Worm (Caenorhabditis elegans) whole organism, mixed stage, embryonic: ENCODE results near the gene F35F10.5.

ENCODE experiments used
- bed-3 ChIP-seq: fragments of 200-800 bp; sonication (Bioruptor generic); optimal IDR thresholded peaks from 3 replicates; lab custom pipeline; 2018; ENCODE audit warnings: mild to moderate bottlenecking, missing genetic modification characterization, moderate library complexity, missing compliant biosample characterization
- blmp-1 ChIP-seq: fragments of 150-350 bp; optimal IDR thresholded peaks from 2 replicates; lab custom pipeline; 2014; ENCODE audit warnings: missing biosample characterization, missing genetic modification characterization
- ceh-39 ChIP-seq: fragments of 150-350 bp; optimal IDR thresholded peaks from 2 replicates; lab custom pipeline; 2014; ENCODE audit warnings: missing biosample characterization, missing genetic modification characterization
- ceh-83 ChIP-seq: fragments of 200-800 bp; sonication (Bioruptor generic); optimal IDR thresholded peaks from 2 replicates; lab custom pipeline; 2018; ENCODE audit warnings: mild to moderate bottlenecking, missing genetic modification characterization, missing compliant biosample characterization
- ces-1 ChIP-seq: fragments of 150-350 bp; optimal IDR thresholded peaks from 2 replicates; lab custom pipeline; 2014; ENCODE audit warnings: missing biosample characterization, missing genetic modification reagents, missing genetic modification characterization
- cnd-1 ChIP-seq: fragments of 200-800 bp; sonication (Bioruptor generic); optimal IDR thresholded peaks from 2 replicates; lab custom pipeline; 2018; ENCODE audit warnings: mild to moderate bottlenecking, missing genetic modification characterization, missing compliant biosample characterization
- drap-1 ChIP-seq: fragments of 200-800 bp; sonication (Bioruptor generic); optimal IDR thresholded peaks from 3 replicates; lab custom pipeline; 2018; ENCODE audit warnings: mild to moderate bottlenecking, missing genetic modification characterization, missing compliant biosample characterization
- elt-1 ChIP-seq: sonication (generic microtip); optimal IDR thresholded peaks from 2 replicates; lab custom pipeline; 2017; ENCODE audit warnings: missing genetic modification characterization, mild to moderate bottlenecking, missing compliant biosample characterization, antibody characterized with exemption, moderate library complexity, borderline replicate concordance; ENCODE audit not compliant: insufficient read depth
- elt-3 ChIP-seq: fragments of 150-350 bp; optimal IDR thresholded peaks from 2 replicates; lab custom pipeline; 2014; ENCODE audit warnings: missing biosample characterization, missing genetic modification characterization
- flh-1 ChIP-seq: fragments of 200-800 bp; sonication (Bioruptor generic); optimal IDR thresholded peaks from 2 replicates; lab custom pipeline; 2018; ENCODE audit warnings: mild to moderate bottlenecking, missing genetic modification characterization, moderate library complexity, missing compliant biosample characterization
- ham-2 ChIP-seq: fragments of 200-800 bp; sonication (Bioruptor generic); optimal IDR thresholded peaks from 2 replicates; lab custom pipeline; 2018; ENCODE audit warnings: mild to moderate bottlenecking, missing genetic modification characterization, missing compliant biosample characterization
- lin-13 ChIP-seq: fragments of 150-350 bp; optimal IDR thresholded peaks from 2 replicates; lab custom pipeline; 2014; ENCODE audit warnings: missing biosample characterization, missing genetic modification characterization
- lin-32 ChIP-seq: fragments of 200-800 bp; sonication (Bioruptor generic); optimal IDR thresholded peaks from 2 replicates; lab custom pipeline; 2018; ENCODE audit warnings: mild to moderate bottlenecking, missing genetic modification characterization, missing compliant biosample characterization
- lsy-2 ChIP-seq: fragments of 150-350 bp; optimal IDR thresholded peaks from 2 replicates; lab custom pipeline; 2014; ENCODE audit warnings: missing biosample characterization, missing genetic modification characterization
- mab-5 ChIP-seq: fragments of 150-350 bp; optimal IDR thresholded peaks from 2 replicates; lab custom pipeline; 2014; ENCODE audit warnings: missing biosample characterization, missing genetic modification characterization
- mep-1 ChIP-seq: fragments of 150-350 bp; optimal IDR thresholded peaks from 2 replicates; lab custom pipeline; 2017; ENCODE audit warnings: missing biosample characterization, missing genetic modification reagents, missing genetic modification characterization, inconsistent platforms
- nhr-2 ChIP-seq: fragments of 150-350 bp; optimal IDR thresholded peaks from 2 replicates; lab custom pipeline; 2014; ENCODE audit warnings: missing biosample characterization, missing genetic modification characterization
- nhr-76 ChIP-seq: sonication (generic microtip); optimal IDR thresholded peaks from 2 replicates; lab custom pipeline; 2017; ENCODE audit warnings: missing biosample characterization, missing genetic modification characterization
- snpc-4 ChIP-seq: fragments of 150-350 bp; optimal IDR thresholded peaks from 2 replicates; lab custom pipeline; 2014; ENCODE audit warnings: missing biosample characterization, missing genetic modification characterization
- sptf-1 ChIP-seq: sonication (generic microtip); optimal IDR thresholded peaks from 2 replicates; lab custom pipeline; 2017; ENCODE audit warnings: mild to moderate bottlenecking, missing genetic modification characterization, moderate library complexity, missing compliant biosample characterization
- tbx-8 ChIP-seq: fragments of 200-800 bp; sonication (Bioruptor generic); optimal IDR thresholded peaks from 2 replicates; lab custom pipeline; 2018; ENCODE audit warnings: mild to moderate bottlenecking, missing genetic modification characterization, moderate library complexity, missing compliant biosample characterization
- unc-120 ChIP-seq: sonication (generic microtip); optimal IDR thresholded peaks from 2 replicates; lab custom pipeline; 2017; ENCODE audit warnings: missing genetic modification characterization, missing compliant biosample characterization; ENCODE audit not compliant: poor library complexity, severe bottlenecking
- unc-39 ChIP-seq: fragments of 150-350 bp; optimal IDR thresholded peaks from 2 replicates; lab custom pipeline; 2014; ENCODE audit warnings: missing biosample characterization, missing genetic modification characterization
- unc-62 ChIP-seq: fragments of 150-350 bp; optimal IDR thresholded peaks from 2 replicates; lab custom pipeline; 2014; ENCODE audit warnings: missing biosample characterization, missing genetic modification reagents, missing genetic modification characterization
- zip-8 ChIP-seq: fragments of 150-350 bp; optimal IDR thresholded peaks from 2 replicates; lab custom pipeline; 2014; ENCODE audit warnings: missing biosample characterization, missing genetic modification characterization
- ztf-11 ChIP-seq: fragments of 150-350 bp; optimal IDR thresholded peaks from 2 replicates; lab custom pipeline; 2014; ENCODE audit warnings: missing biosample characterization, missing genetic modification characterization

Gene F35F10.5

ce11 chrV:3284629-3285028 lies at the start of gene F35F10.5:
Gene F35F10.5, plus strand, starts transcription at chrV:3284929.
- TF ChIP-seq lin-32 (GFP tag; lab: Kevin White, UChicago) (no peak), ceh-83 (GFP tag; lab: Kevin White, UChicago) (no peak), ham-2 (GFP tag; lab: Kevin White, UChicago) (no peak), bed-3 (GFP tag; lab: Kevin White, UChicago) (no peak), unc-39 (tag; lab: Kevin White, UChicago) (no peak), unc-62 (GFP tag; lab: Kevin White, UChicago) (no peak), sptf-1 (no peak), nhr-2 (no peak)

DNA sequence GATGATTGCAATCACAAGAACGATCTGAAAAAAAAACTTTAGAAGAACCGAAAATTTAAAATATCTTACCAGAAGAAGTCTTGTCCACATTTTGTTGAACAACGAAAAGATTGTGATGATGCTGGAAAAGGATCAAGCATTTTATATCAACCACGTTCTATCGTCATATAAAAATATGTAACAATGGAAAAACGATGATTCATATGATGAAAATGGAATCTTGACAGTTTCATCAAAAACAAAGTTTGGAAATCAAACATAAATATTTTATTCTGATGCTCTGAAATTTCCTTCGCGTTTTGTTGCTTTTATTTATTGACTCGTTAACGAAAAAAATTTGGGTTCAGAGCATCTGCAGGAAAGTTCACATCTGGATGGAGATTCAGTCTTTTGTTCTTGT lies 48.1 kb upstream of the F35F10.5 start, which contains the start of the genes K08D9.9 and str-16:
Gene K08D9.9, minus strand, starts transcription at position 101 of the 400 bp plus-strand sequence.
Gene str-16, plus strand, starts transcription at position 266 of the 400 bp plus-strand sequence.
- TF ChIP-seq ham-2 (GFP tag; lab: Kevin White, UChicago) = no peak
- TF ChIP-seq ceh-39 (tag; lab: Kevin White, UChicago) = no peak
- TF ChIP-seq sptf-1 = no peak
- no peak for TF ChIP-seq ztf-11
- TF ChIP-seq ceh-83 (GFP tag; lab: Kevin White, UChicago) = no peak
- TF ChIP-seq mab-5 (tag; lab: Kevin White, UChicago) = no peak
- no peak for TF ChIP-seq bed-3 (GFP tag; lab: Kevin White, UChicago)
- TF ChIP-seq unc-120 (tag; lab: Kevin White, UChicago) = no peak
- TF ChIP-seq unc-39 (tag; lab: Kevin White, UChicago) = no peak
- no peak for TF ChIP-seq snpc-4 (tag; lab: Kevin White, UChicago)

- TF ChIP-seq drap-1 (GFP tag; lab: Kevin White, UChicago) = no peak
- TF ChIP-seq lin-13 (tag; lab: Kevin White, UChicago) = no peak
- no peak for TF ChIP-seq ces-1 (GFP tag; lab: Kevin White, UChicago)
- no peak for TF ChIP-seq sptf-1
- TF ChIP-seq tbx-8 (GFP tag; lab: Kevin White, UChicago) = no peak
- TF ChIP-seq nhr-76 (tag; lab: Kevin White, UChicago) = no peak
- TF ChIP-seq elt-3 (tag; lab: Kevin White, UChicago) = no peak
- no peak for TF ChIP-seq cnd-1
- TF ChIP-seq flh-1 (GFP tag; lab: Kevin White, UChicago) = no peak
- TF ChIP-seq ztf-11 = no peak
- TF ChIP-seq lsy-2 (tag; lab: Kevin White, UChicago) = no peak
- TF ChIP-seq blmp-1 = no peak
- no peak for TF ChIP-seq elt-1 (tag; lab: Kevin White, UChicago)
- no peak for TF ChIP-seq lin-32 (GFP tag; lab: Kevin White, UChicago)
Observed at ce11 chrV:3241175-3241574, 43.6 kb upstream of the F35F10.5 start, which contains the start of gene srj-11. Gene srj-11, plus strand, starts transcription at chrV:3241424.

- TF ChIP-seq mep-1 (tag; lab: Kevin White, UChicago) = no peak
- no peak for TF ChIP-seq tbx-8 (GFP tag; lab: Kevin White, UChicago)
- TF ChIP-seq flh-1 (GFP tag; lab: Kevin White, UChicago) = no peak
- no peak for TF ChIP-seq nhr-76 (tag; lab: Kevin White, UChicago)
- no peak for TF ChIP-seq mab-5 (tag; lab: Kevin White, UChicago)
- TF ChIP-seq lin-13 (tag; lab: Kevin White, UChicago) = no peak
- TF ChIP-seq unc-39 (tag; lab: Kevin White, UChicago) = no peak
- no peak for TF ChIP-seq ham-2 (GFP tag; lab: Kevin White, UChicago)
- TF ChIP-seq bed-3 (GFP tag; lab: Kevin White, UChicago) = no peak
- TF ChIP-seq zip-8 (tag; lab: Kevin White, UChicago) = no peak
Observed at ce11 chrV:3242984-3243383, 41.7 kb upstream of the F35F10.5 start, which contains the start of gene gst-23. Gene gst-23, plus strand, starts transcription at chrV:3243284.

- TF ChIP-seq unc-120 (tag; lab: Kevin White, UChicago) (no peak), blmp-1 (no peak)
Observed at ce11 chrV:3244703-3245102, 40.0 kb upstream of the F35F10.5 start, which contains the start of gene srj-7. Gene srj-7, plus strand, starts transcription at chrV:3245003.

DNA sequence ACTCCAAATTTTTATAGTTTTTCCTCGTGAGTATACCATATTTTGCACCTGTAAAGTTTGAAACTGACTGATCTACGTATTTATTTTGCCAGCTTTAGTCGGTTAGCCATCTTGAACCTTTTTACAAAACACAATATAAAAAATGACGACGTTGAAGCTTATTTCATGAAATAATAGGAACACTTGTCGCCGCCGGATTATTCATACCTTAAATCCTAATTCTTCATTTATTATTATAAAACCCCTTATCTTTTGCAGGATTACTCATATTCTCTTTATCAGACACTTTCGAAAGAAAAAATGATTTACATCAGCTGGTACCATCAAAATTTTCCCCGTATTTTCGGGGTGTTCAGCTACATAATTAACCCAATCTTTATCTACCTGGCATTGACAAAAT lies 37.2 kb upstream of the F35F10.5 start, which contains the start of gene srj-8:
Gene srj-8, plus strand, starts transcription at position 301 of the 400 bp plus-strand sequence.
- no peak for TF ChIP-seq nhr-76 (tag; lab: Kevin White, UChicago)
- no peak for TF ChIP-seq ceh-39 (tag; lab: Kevin White, UChicago)
- TF ChIP-seq snpc-4 (tag; lab: Kevin White, UChicago) = no peak
- no peak for TF ChIP-seq unc-120 (tag; lab: Kevin White, UChicago)
- TF ChIP-seq mab-5 (tag; lab: Kevin White, UChicago) = no peak
- no peak for TF ChIP-seq cnd-1
- no peak for TF ChIP-seq flh-1 (GFP tag; lab: Kevin White, UChicago)
